Worm (Caenorhabditis elegans) whole organism, L1 larva: ENCODE results near the gene cit-1.2.

Source experiments
- aha-1 ChIP-seq: fragments of 150-350 bp; optimal IDR thresholded peaks from 2 replicates; lab custom pipeline; 2014; ENCODE audit warnings: missing biosample characterization, missing genetic modification characterization
- hlh-4 ChIP-seq: sonication (generic microtip); optimal IDR thresholded peaks from 2 replicates; lab custom pipeline; 2016; ENCODE audit warnings: mild to moderate bottlenecking, missing genetic modification characterization, missing compliant biosample characterization
- nhr-11 ChIP-seq: fragments of 150-350 bp; optimal IDR thresholded peaks from 2 replicates; lab custom pipeline; 2014; ENCODE audit warnings: missing biosample characterization, missing genetic modification characterization
- nhr-237 ChIP-seq: fragments of 150-350 bp; optimal IDR thresholded peaks from 2 replicates; lab custom pipeline; 2014; ENCODE audit warnings: missing biosample characterization, missing genetic modification characterization
- unc-62 ChIP-seq: fragments of 150-350 bp; optimal IDR thresholded peaks from 2 replicates; lab custom pipeline; 2014; ENCODE audit warnings: missing biosample characterization, missing genetic modification reagents, missing genetic modification characterization
- zag-1 ChIP-seq: fragments of 150-350 bp; optimal IDR thresholded peaks from 2 replicates; lab custom pipeline; 2014; ENCODE audit warnings: missing biosample characterization, missing genetic modification characterization

- no peak for TF ChIP-seq nhr-237 (tag; lab: Kevin White, UChicago)
- no peak for TF ChIP-seq nhr-11 (tag; lab: Kevin White, UChicago)
- TF ChIP-seq aha-1 = no peak
- TF ChIP-seq hlh-4 = no peak
- TF ChIP-seq unc-62 (GFP tag; lab: Kevin White, UChicago) = no peak
- no peak for TF ChIP-seq zag-1 (tag; lab: Kevin White, UChicago)
These were observed 27.4 kb downstream of the cit-1.2 start, which contains the start of gene dpf-6 for ce11 chrIII:8037941-8038340.
